Worm (Caenorhabditis elegans) whole organism, L3 larva: ENCODE data around the gene Y37H2A.12.

Experiments
- elt-1 ChIP-seq: fragments of 150-350 bp; optimal IDR thresholded peaks from 2 replicates; lab custom pipeline; 2014; ENCODE audit warnings: missing biosample characterization, missing genetic modification characterization
- elt-3 ChIP-seq, 3 experiments: fragments of 150-350 bp in 1 of 3; sonication (generic microtip) in 2 of 3; optimal IDR thresholded peaks; 2 replicates in 2 of 3; 4 replicates in 1 of 3; lab custom pipeline; 2014 to 2017; ENCODE audit warnings: missing biosample characterization in 3 of 3, missing genetic modification characterization in 3 of 3
- fkh-2 ChIP-seq: fragments of 150-350 bp; optimal IDR thresholded peaks from 2 replicates; lab custom pipeline; 2014; ENCODE audit warnings: missing biosample characterization, missing genetic modification reagents, missing genetic modification characterization
- fos-1 ChIP-seq: fragments of 150-350 bp; optimal IDR thresholded peaks from 2 replicates; lab custom pipeline; 2014; ENCODE audit warnings: missing biosample characterization, missing genetic modification characterization
- mdl-1 ChIP-seq: fragments of 150-350 bp; optimal IDR thresholded peaks from 2 replicates; lab custom pipeline; 2014; ENCODE audit warnings: missing biosample characterization, missing genetic modification characterization
- nhr-12 ChIP-seq: fragments of 150-350 bp; optimal IDR thresholded peaks from 2 replicates; lab custom pipeline; 2014; ENCODE audit warnings: missing biosample characterization, missing genetic modification characterization
- nhr-237 ChIP-seq: fragments of 150-350 bp; optimal IDR thresholded peaks from 2 replicates; lab custom pipeline; 2014; ENCODE audit warnings: missing biosample characterization, missing genetic modification characterization
- nhr-25 ChIP-seq: sonication (generic microtip); optimal IDR thresholded peaks from 2 replicates; lab custom pipeline; 2017; ENCODE audit warnings: missing biosample characterization, missing genetic modification characterization
- nhr-43 ChIP-seq: sonication (generic microtip); optimal IDR thresholded peaks from 2 replicates; lab custom pipeline; 2016; ENCODE audit warnings: mild to moderate bottlenecking, missing genetic modification characterization, missing compliant biosample characterization; ENCODE audit not compliant: poor library complexity, severe bottlenecking
- nhr-67 ChIP-seq: fragments of 150-350 bp; optimal IDR thresholded peaks from 2 replicates; lab custom pipeline; 2014; ENCODE audit warnings: missing biosample characterization, missing genetic modification characterization
- nhr-77 ChIP-seq: fragments of 150-350 bp; optimal IDR thresholded peaks from 2 replicates; lab custom pipeline; 2014; ENCODE audit warnings: missing biosample characterization, missing genetic modification characterization
- pqm-1 ChIP-seq: fragments of 150-350 bp; optimal IDR thresholded peaks from 2 replicates; lab custom pipeline; 2017; ENCODE audit warnings: missing biosample characterization, missing genetic modification characterization, inconsistent platforms
- zag-1 ChIP-seq: fragments of 150-350 bp; optimal IDR thresholded peaks from 2 replicates; lab custom pipeline; 2014; ENCODE audit warnings: missing biosample characterization, missing genetic modification characterization
- ztf-11 ChIP-seq: fragments of 150-350 bp; optimal IDR thresholded peaks from 2 replicates; lab custom pipeline; 2014; ENCODE audit warnings: missing biosample characterization, missing genetic modification characterization

DNA sequence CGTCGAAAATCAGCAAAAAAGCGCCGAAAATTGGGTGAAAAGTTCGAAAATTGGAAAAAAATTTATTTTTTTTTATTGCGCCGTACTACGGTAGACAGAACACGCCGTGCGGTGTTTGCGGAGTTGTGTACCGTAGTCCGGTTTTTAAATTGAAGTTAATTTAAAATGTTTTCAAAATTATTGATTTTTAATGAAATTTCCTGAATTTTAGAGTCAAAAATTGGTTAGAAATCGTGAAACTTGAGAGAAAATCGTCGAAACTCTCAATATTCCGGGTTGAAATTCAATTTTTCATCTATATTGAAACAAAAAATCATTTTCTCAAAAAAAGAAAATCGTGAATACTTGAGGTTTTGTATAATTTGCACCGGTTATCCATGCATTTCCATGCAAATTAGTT lies 49.1 kb downstream of the Y37H2A.12 start, which contains the start of gene nova-1:
- TF ChIP-seq nhr-12 (tag; lab: Kevin White, UChicago) (no peak), ztf-11 (tag; lab: Kevin White, UChicago) (no peak), nhr-237 (no peak), fkh-2 (tag; lab: Kevin White, UChicago) (no peak), elt-1 (tag; lab: Kevin White, UChicago) (no peak), nhr-67 (tag; lab: Kevin White, UChicago) (no peak), pqm-1 (tag; lab: Kevin White, UChicago) (no peak), fos-1 (tag; lab: Kevin White, UChicago) (no peak), nhr-43 (tag; lab: Kevin White, UChicago) (no peak), nhr-77 (tag; lab: Kevin White, UChicago) (no peak), elt-3 (tag; optimal IDR thresholded peaks at IDR 0.05; lab: Kevin White, UChicago) (no peak), mdl-1 (no peak), nhr-25 (tag; lab: Kevin White, UChicago) (no peak), zag-1 (tag; lab: Kevin White, UChicago) (no peak)
